Worm (Caenorhabditis elegans): Measurements from ENCODE around the gene rpl-10.

DNA sequence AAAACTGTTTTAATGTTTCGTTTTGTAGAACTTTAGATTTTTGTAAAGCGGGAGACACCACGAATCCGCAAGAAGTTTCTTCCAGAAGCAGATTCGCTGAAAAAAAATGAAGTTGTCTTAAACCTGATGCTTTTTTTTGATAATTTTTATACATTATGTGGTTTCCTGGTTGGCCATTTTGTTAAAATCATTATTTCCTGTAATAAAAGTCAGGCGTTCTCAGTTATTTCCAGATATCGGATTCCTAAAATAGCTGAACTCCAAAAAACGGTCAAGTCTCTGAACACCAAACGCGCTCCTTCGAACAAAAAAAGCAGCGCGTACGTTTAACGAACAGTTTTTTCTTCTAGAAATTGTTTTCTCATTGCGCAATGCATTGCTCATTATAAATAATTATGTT, 6.3 kb upstream of the rpl-10 start:
- TF ChIP-seq elt-3 (tag; optimal IDR thresholded peaks at IDR 0.05): no peak
- no peak for TF ChIP-seq snpc-4 (tag; optimal IDR thresholded peaks at IDR 0.05)
- no peak for TF ChIP-seq bed-3 (GFP tag; optimal IDR thresholded peaks at IDR 0.05)

Measured in whole organism, mixed stage, embryonic.